Worm (Caenorhabditis elegans) whole organism, L2 larva: ENCODE data around the gene F14H3.6.

Experiments used
- C34F6.9 ChIP-seq: fragments of 150-350 bp; optimal IDR thresholded peaks from 2 replicates; lab custom pipeline; 2014; ENCODE audit warnings: missing biosample characterization, missing genetic modification characterization
- alr-1 ChIP-seq: fragments of 150-350 bp; optimal IDR thresholded peaks from 2 replicates; lab custom pipeline; 2014; ENCODE audit warnings: missing biosample characterization, missing genetic modification characterization
- aly-2 ChIP-seq: fragments of 150-350 bp; optimal IDR thresholded peaks from 2 replicates; lab custom pipeline; 2014; ENCODE audit warnings: missing biosample characterization, missing genetic modification characterization
- ama-1 ChIP-seq: fragments of 150-350 bp; optimal IDR thresholded peaks from 2 replicates; lab custom pipeline; 2018; ENCODE audit warnings: inconsistent platforms
- blmp-1 ChIP-seq: sonication (generic microtip); optimal IDR thresholded peaks from 2 replicates; lab custom pipeline; 2017; ENCODE audit warnings: missing genetic modification characterization, mild to moderate bottlenecking, missing compliant biosample characterization, antibody characterized with exemption, moderate library complexity; ENCODE audit not compliant: insufficient read depth
- ceh-82 ChIP-seq: fragments of 150-350 bp; optimal IDR thresholded peaks from 2 replicates; lab custom pipeline; 2014; ENCODE audit warnings: missing biosample characterization, missing genetic modification characterization
- crh-2 ChIP-seq: sonication (generic microtip); optimal IDR thresholded peaks from 2 replicates; lab custom pipeline; 2017; ENCODE audit warnings: missing biosample characterization, missing genetic modification characterization
- dmd-4 ChIP-seq: sonication (generic microtip); optimal IDR thresholded peaks from 2 replicates; lab custom pipeline; 2017; ENCODE audit warnings: missing biosample characterization, missing genetic modification characterization
- egl-27 ChIP-seq: sonication (generic microtip); optimal IDR thresholded peaks from 3 replicates; lab custom pipeline; 2017; ENCODE audit warnings: missing biosample characterization, missing genetic modification reagents, missing genetic modification characterization
- elt-1 ChIP-seq: fragments of 150-350 bp; optimal IDR thresholded peaks from 2 replicates; lab custom pipeline; 2014; ENCODE audit warnings: missing biosample characterization, missing genetic modification characterization
- elt-3 ChIP-seq: sonication (generic microtip); optimal IDR thresholded peaks from 2 replicates; lab custom pipeline; 2017; ENCODE audit warnings: missing biosample characterization, missing genetic modification characterization
- fos-1 ChIP-seq: fragments of 150-350 bp; optimal IDR thresholded peaks from 2 replicates; lab custom pipeline; 2014; ENCODE audit warnings: missing biosample characterization, missing genetic modification characterization
- lin-13 ChIP-seq: fragments of 150-350 bp; optimal IDR thresholded peaks from 2 replicates; lab custom pipeline; 2014; ENCODE audit warnings: missing biosample characterization, missing genetic modification reagents, missing genetic modification characterization
- lin-39 ChIP-seq: fragments of 150-350 bp; optimal IDR thresholded peaks from 2 replicates; lab custom pipeline; 2014; ENCODE audit warnings: missing biosample characterization, missing genetic modification reagents, missing genetic modification characterization
- mdl-1 ChIP-seq, 2 experiments: fragments of 150-350 bp in 1 of 2; sonication (generic microtip) in 1 of 2; optimal IDR thresholded peaks; 2 replicates each; lab custom pipeline; 2017; ENCODE audit warnings: missing biosample characterization in 2 of 2, missing genetic modification characterization in 2 of 2
- nhr-10 ChIP-seq: sonication (generic microtip); optimal IDR thresholded peaks from 2 replicates; lab custom pipeline; 2017; ENCODE audit warnings: missing biosample characterization, missing genetic modification characterization
- nhr-11 ChIP-seq: fragments of 150-350 bp; optimal IDR thresholded peaks from 2 replicates; lab custom pipeline; 2014; ENCODE audit warnings: missing biosample characterization, missing genetic modification characterization
- nhr-12 ChIP-seq: fragments of 150-350 bp; optimal IDR thresholded peaks from 2 replicates; lab custom pipeline; 2014; ENCODE audit warnings: missing biosample characterization, missing genetic modification characterization
- nhr-129 ChIP-seq: fragments of 150-350 bp; optimal IDR thresholded peaks from 2 replicates; lab custom pipeline; 2014; ENCODE audit warnings: missing biosample characterization, missing genetic modification characterization
- nhr-21 ChIP-seq: fragments of 150-350 bp; optimal IDR thresholded peaks from 2 replicates; lab custom pipeline; 2014; ENCODE audit warnings: missing biosample characterization, missing genetic modification characterization
- nhr-23 ChIP-seq: fragments of 150-350 bp; optimal IDR thresholded peaks from 2 replicates; lab custom pipeline; 2014; ENCODE audit warnings: missing biosample characterization, missing genetic modification reagents, missing genetic modification characterization
- nhr-237 ChIP-seq: fragments of 150-350 bp; optimal IDR thresholded peaks from 2 replicates; lab custom pipeline; 2014; ENCODE audit warnings: missing biosample characterization, missing genetic modification characterization
- nhr-25 ChIP-seq: fragments of 150-350 bp; sonication (generic microtip); optimal IDR thresholded peaks from 3 replicates; lab custom pipeline; 2014; ENCODE audit warnings: missing biosample characterization, missing genetic modification characterization
- nhr-6 ChIP-seq: fragments of 150-350 bp; optimal IDR thresholded peaks from 2 replicates; lab custom pipeline; 2014; ENCODE audit warnings: missing biosample characterization, missing genetic modification characterization
- sem-4 ChIP-seq: fragments of 150-350 bp; optimal IDR thresholded peaks from 2 replicates; lab custom pipeline; 2014; ENCODE audit warnings: missing biosample characterization, missing genetic modification reagents, missing genetic modification characterization
- skn-1 ChIP-seq: sonication (generic microtip); optimal IDR thresholded peaks from 2 replicates; lab custom pipeline; 2017; ENCODE audit warnings: missing biosample characterization, missing genetic modification characterization
- sma-3 ChIP-seq: sonication (generic microtip); optimal IDR thresholded peaks from 2 replicates; lab custom pipeline; 2016; ENCODE audit warnings: missing genetic modification reagents, missing genetic modification characterization, missing compliant biosample characterization
- sma-9 ChIP-seq, 2 experiments: fragments of 150-350 bp in 1 of 2; sonication (generic microtip) in 1 of 2; optimal IDR thresholded peaks; 2 replicates each; lab custom pipeline; 2014 to 2016; ENCODE audit warnings: missing genetic modification characterization in 2 of 2, mild to moderate bottlenecking in 1 of 2, missing biosample characterization in 1 of 2, missing compliant biosample characterization in 1 of 2, missing genetic modification reagents in 1 of 2, moderate library complexity in 1 of 2
- snpc-4 ChIP-seq: fragments of 150-350 bp; optimal IDR thresholded peaks from 2 replicates; lab custom pipeline; 2014; ENCODE audit warnings: missing biosample characterization, missing genetic modification characterization
- unc-55 ChIP-seq: fragments of 150-350 bp; sonication (generic microtip); optimal IDR thresholded peaks from 3 replicates; lab custom pipeline; 2014; ENCODE audit warnings: missing biosample characterization, missing genetic modification reagents, missing genetic modification characterization
- unc-62 ChIP-seq: fragments of 150-350 bp; optimal IDR thresholded peaks from 2 replicates; lab custom pipeline; 2014; ENCODE audit warnings: missing biosample characterization, missing genetic modification reagents, missing genetic modification characterization
- ztf-1 ChIP-seq: fragments of 200-800 bp; sonication (Bioruptor generic); conservative IDR thresholded peaks from 2 replicates; pipeline ENCODE4 v1.3.6; 2022; ENCODE audit warnings: missing genetic modification characterization, missing compliant biosample characterization
- ztf-11 ChIP-seq: sonication (generic microtip); optimal IDR thresholded peaks from 2 replicates; lab custom pipeline; 2017; ENCODE audit warnings: missing biosample characterization, missing genetic modification characterization
- ztf-4 ChIP-seq: fragments of 150-350 bp; optimal IDR thresholded peaks from 2 replicates; lab custom pipeline; 2014; ENCODE audit warnings: missing biosample characterization, missing genetic modification characterization

Gene F14H3.6

DNA sequence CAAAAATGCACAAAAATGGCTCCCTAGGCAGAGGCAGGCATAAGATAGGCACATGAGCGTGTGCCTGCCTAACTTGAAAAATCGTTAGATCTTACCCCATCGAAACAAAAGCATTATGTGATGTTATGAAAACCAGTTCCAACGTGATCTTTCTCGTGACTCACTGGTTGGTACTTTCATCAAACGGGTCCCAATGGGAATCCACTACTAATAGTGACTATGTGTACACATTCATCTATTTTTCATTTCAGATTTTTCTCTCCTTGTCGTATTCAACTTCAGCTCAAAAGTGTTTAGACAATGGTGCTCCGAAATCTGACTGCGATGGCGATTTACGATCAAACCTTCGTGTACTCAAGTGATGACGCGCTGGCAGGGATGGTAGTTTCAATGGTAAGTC lies 41.0 kb downstream of the F14H3.6 start, which contains the start of gene srx-43:
TSS of gene srx-43 (plus strand) at position 301 of the 400 bp plus-strand sequence.
- no peak for TF ChIP-seq skn-1 (tag; lab: Kevin White, UChicago)
- no peak for TF ChIP-seq nhr-237
- TF ChIP-seq alr-1 (tag; lab: Kevin White, UChicago): no peak
- TF ChIP-seq nhr-12 (tag; lab: Kevin White, UChicago): no peak
- no peak for TF ChIP-seq ztf-4 (tag; lab: Kevin White, UChicago)
- no peak for TF ChIP-seq dmd-4 (tag; lab: Kevin White, UChicago)
- no peak for TF ChIP-seq lin-13 (GFP tag; lab: Kevin White, UChicago)
- no peak for TF ChIP-seq snpc-4 (tag; lab: Kevin White, UChicago)
- TF ChIP-seq elt-3: no peak
- TF ChIP-seq nhr-21 (tag; lab: Kevin White, UChicago): no peak
- TF ChIP-seq sma-9 (GFP tag; optimal IDR thresholded peaks at IDR 0.05; lab: Kevin White, UChicago): no peak
- TF ChIP-seq sma-9 (tag; optimal IDR thresholded peaks at IDR 0.05; lab: Kevin White, UChicago): no peak
- no peak for TF ChIP-seq blmp-1 (tag; lab: Kevin White, UChicago)

DNA sequence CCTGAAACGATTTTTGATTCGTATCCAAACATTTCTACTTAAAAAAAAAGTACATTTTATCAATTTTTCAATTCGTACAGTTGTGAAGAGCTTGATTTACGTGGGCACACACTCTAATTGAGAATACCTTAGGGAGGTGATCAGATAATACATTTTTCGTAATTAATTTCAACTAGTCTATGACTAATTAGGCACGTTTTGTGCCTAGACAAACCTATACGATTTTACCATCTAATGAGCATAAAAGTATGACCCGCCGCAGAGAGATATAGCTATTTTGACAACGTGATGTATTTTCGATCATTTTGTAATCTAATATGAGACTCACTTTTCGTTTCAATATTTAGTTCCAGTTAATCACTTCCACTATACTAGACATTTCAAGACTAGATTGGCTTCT lies 41.7 kb downstream of the F14H3.6 start:
- TF ChIP-seq unc-62 (GFP tag; lab: Kevin White, UChicago): no peak
- no peak for TF ChIP-seq nhr-23 (tag; lab: Kevin White, UChicago)
- TF ChIP-seq nhr-12 (tag; lab: Kevin White, UChicago): no peak
- TF ChIP-seq elt-1 (tag; lab: Kevin White, UChicago): no peak
- TF ChIP-seq sem-4 (tag; lab: Kevin White, UChicago): no peak
- TF ChIP-seq C34F6.9 (tag; lab: Kevin White, UChicago): no peak
- no peak for TF ChIP-seq snpc-4 (tag; lab: Kevin White, UChicago)
- no peak for TF ChIP-seq nhr-10 (tag; lab: Kevin White, UChicago)
- no peak for TF ChIP-seq egl-27 (tag; lab: Kevin White, UChicago)
- TF ChIP-seq nhr-11 (tag; lab: Kevin White, UChicago): no peak
- TF ChIP-seq ztf-1 (GFP tag; lab: Robert Waterston, UW): no peak
- no peak for TF ChIP-seq nhr-6 (tag; lab: Kevin White, UChicago)
- TF ChIP-seq nhr-129 (tag; lab: Kevin White, UChicago): no peak
- no peak for TF ChIP-seq ztf-11 (tag; lab: Kevin White, UChicago)
- TF ChIP-seq crh-2: no peak
- no peak for TF ChIP-seq mdl-1 (tag; optimal IDR thresholded peaks at IDR 0.05; lab: Kevin White, UChicago)
- TF ChIP-seq nhr-237: no peak
- TF ChIP-seq skn-1 (tag; lab: Kevin White, UChicago): no peak
- no peak for TF ChIP-seq sma-3 (GFP tag; lab: Kevin White, UChicago)
- no peak for TF ChIP-seq elt-3

ce11 chrV:16015652-16016051 lies 43.0 kb downstream of the F14H3.6 start, which contains the start of gene str-232:
Gene str-232, minus strand, starts transcription at chrV:16015752.
- TF ChIP-seq elt-1 (tag; lab: Kevin White, UChicago): no peak
- TF ChIP-seq crh-2: no peak
- TF ChIP-seq nhr-25 (tag; lab: Kevin White, UChicago): no peak
- no peak for TF ChIP-seq sma-9 (GFP tag; optimal IDR thresholded peaks at IDR 0.05; lab: Kevin White, UChicago)
- TF ChIP-seq sma-9 (tag; optimal IDR thresholded peaks at IDR 0.05; lab: Kevin White, UChicago): no peak

DNA sequence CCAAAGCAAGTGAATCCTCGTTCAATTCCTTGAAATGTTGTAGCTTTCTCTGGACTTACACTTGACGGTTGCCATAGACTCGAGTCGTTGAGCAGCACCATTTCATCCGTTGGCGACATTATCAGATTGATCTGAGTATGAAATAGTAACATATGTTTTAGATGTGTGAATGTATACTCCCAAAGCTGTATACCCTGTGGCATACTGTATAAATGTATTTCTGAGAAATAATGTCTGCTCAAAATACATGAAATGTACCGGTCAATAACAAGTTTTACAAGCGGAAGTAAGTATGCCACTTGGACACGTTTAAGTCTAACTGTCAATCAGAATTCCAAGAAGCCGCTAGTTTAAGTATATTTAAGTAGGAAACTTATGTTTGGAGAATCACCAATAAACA lies 49.1 kb downstream of the F14H3.6 start, which contains the start of gene str-233:
TSS of gene str-233 (minus strand) at position 101 of the 400 bp plus-strand sequence.
- TF ChIP-seq nhr-12 (tag; lab: Kevin White, UChicago) (no peak), nhr-23 (tag; lab: Kevin White, UChicago) (no peak), sma-3 (GFP tag; lab: Kevin White, UChicago) (no peak), egl-27 (tag; lab: Kevin White, UChicago) (no peak), ama-1 (no peak), nhr-129 (tag; lab: Kevin White, UChicago) (no peak), sem-4 (tag; lab: Kevin White, UChicago) (no peak), aly-2 (tag; lab: Kevin White, UChicago) (no peak), nhr-21 (tag; lab: Kevin White, UChicago) (no peak), dmd-4 (tag; lab: Kevin White, UChicago) (no peak), unc-62 (GFP tag; lab: Kevin White, UChicago) (no peak), lin-39 (no peak), mdl-1 (tag; optimal IDR thresholded peaks at IDR 0.05; lab: Kevin White, UChicago) (no peak), unc-55 (no peak), snpc-4 (tag; lab: Kevin White, UChicago) (no peak), alr-1 (tag; lab: Kevin White, UChicago) (no peak), nhr-10 (tag; lab: Kevin White, UChicago) (no peak), ceh-82 (tag; lab: Kevin White, UChicago) (no peak), fos-1 (tag; lab: Kevin White, UChicago) (no peak)
